Fruit fly (Drosophila melanogaster) S2 (cell line): Measurements from ENCODE around the gene CG45060.

Experiments used
- CG8478 ChIP-seq: fragments of >200 bp; optimal IDR thresholded peaks from 2 replicates; lab custom pipeline; 2018
- CTCF ChIP-seq, 2 experiments: fragments of >200 bp; optimal IDR thresholded peaks; 2 replicates each; lab custom pipeline; 2018

dm6 chrX:9892834-9893233, 24.5 kb upstream of the CG45060 start:
- no peak for TF ChIP-seq CG8478 (lab: Kevin White, UChicago)
- TF ChIP-seq CTCF (optimal IDR thresholded peaks at IDR 0.05; lab: Kevin White, UChicago): no peak
